Worm (Caenorhabditis elegans) whole organism, L1 larva: ENCODE measurements around the gene kup-1.

Source experiments
- Y116A8C.19 ChIP-seq: sonication (generic microtip); optimal IDR thresholded peaks from 2 replicates; lab custom pipeline; 2016; ENCODE audit warnings: missing compliant biosample characterization, missing genetic modification characterization, borderline replicate concordance
- aha-1 ChIP-seq: fragments of 150-350 bp; optimal IDR thresholded peaks from 2 replicates; lab custom pipeline; 2014; ENCODE audit warnings: missing biosample characterization, missing genetic modification characterization
- ama-1 ChIP-seq: fragments of 150-350 bp; optimal IDR thresholded peaks from 2 replicates; lab custom pipeline; 2014
- ceh-8 ChIP-seq: fragments of 200-800 bp; sonication (Bioruptor generic); optimal IDR thresholded peaks from 2 replicates; lab custom pipeline; 2018; ENCODE audit warnings: mild to moderate bottlenecking, missing genetic modification characterization, moderate library complexity, missing compliant biosample characterization
- ceh-90 ChIP-seq: sonication (generic microtip); optimal IDR thresholded peaks from 2 replicates; lab custom pipeline; 2016; ENCODE audit warnings: missing genetic modification characterization, missing compliant biosample characterization
- dpl-1 ChIP-seq, 3 experiments: fragments of 150-350 bp in 2 of 3; sonication (generic microtip) in 1 of 3; optimal IDR thresholded peaks; 2 replicates each; lab custom pipeline; 2014 to 2017; ENCODE audit warnings: missing biosample characterization in 3 of 3, missing genetic modification characterization in 3 of 3, missing genetic modification reagents in 3 of 3
- efl-1 ChIP-seq, 4 experiments: fragments of 150-350 bp; optimal IDR thresholded peaks in 3 of 4; peaks in 1 of 4; 1 replicate in 1 of 4; 2 replicates in 3 of 4; lab custom pipeline; 2014; ENCODE audit warnings: missing biosample characterization in 2 of 4, missing genetic modification characterization in 2 of 4, missing genetic modification reagents in 2 of 4
- efl-3 ChIP-seq: fragments of 200-800 bp; sonication (Bioruptor generic); optimal IDR thresholded peaks from 2 replicates; lab custom pipeline; 2018; ENCODE audit warnings: mild to moderate bottlenecking, missing genetic modification characterization, missing compliant biosample characterization
- egl-13 ChIP-seq: sonication (generic microtip); optimal IDR thresholded peaks from 2 replicates; lab custom pipeline; 2016; ENCODE audit warnings: missing genotype, missing genetic modification reagents, missing genetic modification characterization, missing compliant biosample characterization
- elt-2 ChIP-seq: sonication (generic microtip); optimal IDR thresholded peaks from 2 replicates; lab custom pipeline; 2016; ENCODE audit warnings: missing genetic modification characterization, mild to moderate bottlenecking, inconsistent platforms, missing compliant biosample characterization, missing genetic modification reagents
- fkh-10 ChIP-seq: sonication (generic microtip); optimal IDR thresholded peaks from 2 replicates; lab custom pipeline; 2017; ENCODE audit warnings: missing biosample characterization, missing genetic modification reagents, missing genetic modification characterization
- fkh-8 ChIP-seq: sonication (generic microtip); optimal IDR thresholded peaks from 2 replicates; lab custom pipeline; 2016; ENCODE audit warnings: mild to moderate bottlenecking, missing genetic modification characterization, missing compliant biosample characterization
- fos-1 ChIP-seq: fragments of 150-350 bp; optimal IDR thresholded peaks from 2 replicates; lab custom pipeline; 2014; ENCODE audit warnings: missing biosample characterization, missing genetic modification characterization
- hlh-4 ChIP-seq: sonication (generic microtip); optimal IDR thresholded peaks from 2 replicates; lab custom pipeline; 2016; ENCODE audit warnings: mild to moderate bottlenecking, missing genetic modification characterization, missing compliant biosample characterization
- jun-1 ChIP-seq: fragments of 150-350 bp; optimal IDR thresholded peaks from 2 replicates; lab custom pipeline; 2014; ENCODE audit warnings: missing biosample characterization, missing genetic modification reagents, missing genetic modification characterization
- lin-14 ChIP-seq: fragments of 200-800 bp; sonication (Bioruptor generic); optimal IDR thresholded peaks from 2 replicates; lab custom pipeline; 2018; ENCODE audit warnings: mild to moderate bottlenecking, missing genetic modification characterization, moderate library complexity, missing compliant biosample characterization
- lin-15B ChIP-seq: fragments of 150-350 bp; sonication (generic microtip); optimal IDR thresholded peaks from 3 replicates; lab custom pipeline; 2014; ENCODE audit warnings: missing biosample characterization, missing genetic modification characterization
- lsy-2 ChIP-seq, 2 experiments: fragments of 150-350 bp; optimal IDR thresholded peaks; 2 replicates each; lab custom pipeline; 2014; ENCODE audit warnings: missing biosample characterization in 2 of 2, missing genetic modification characterization in 2 of 2
- nhr-11 ChIP-seq: fragments of 150-350 bp; optimal IDR thresholded peaks from 2 replicates; lab custom pipeline; 2014; ENCODE audit warnings: missing biosample characterization, missing genetic modification characterization
- nhr-12 ChIP-seq: sonication (generic microtip); optimal IDR thresholded peaks from 2 replicates; lab custom pipeline; 2017; ENCODE audit warnings: missing biosample characterization, missing genetic modification characterization
- nhr-20 ChIP-seq: sonication (generic microtip); optimal IDR thresholded peaks from 2 replicates; lab custom pipeline; 2016; ENCODE audit warnings: mild to moderate bottlenecking, missing genetic modification characterization, missing compliant biosample characterization
- nhr-71 ChIP-seq: sonication (generic microtip); optimal IDR thresholded peaks from 2 replicates; lab custom pipeline; 2016; ENCODE audit warnings: mild to moderate bottlenecking, missing genetic modification characterization, moderate library complexity, missing compliant biosample characterization
- nhr-85 ChIP-seq: sonication (generic microtip); peaks from one replicate; lab custom pipeline; 2016; ENCODE audit warnings: missing genetic modification characterization, inconsistent platforms, missing compliant biosample characterization
- pag-3 ChIP-seq: sonication (generic microtip); optimal IDR thresholded peaks from 2 replicates; lab custom pipeline; 2017; ENCODE audit warnings: missing genetic modification characterization, mild to moderate bottlenecking, missing compliant biosample characterization, antibody characterized with exemption, borderline replicate concordance; ENCODE audit not compliant: insufficient read depth
- pax-3 ChIP-seq: fragments of 200-800 bp; sonication (Bioruptor generic); optimal IDR thresholded peaks from 2 replicates; lab custom pipeline; 2018; ENCODE audit warnings: mild to moderate bottlenecking, missing genetic modification characterization, moderate library complexity, missing compliant biosample characterization
- rnt-1 ChIP-seq: sonication (generic microtip); optimal IDR thresholded peaks from 2 replicates; lab custom pipeline; 2016; ENCODE audit warnings: mild to moderate bottlenecking, missing genetic modification characterization, moderate library complexity, missing compliant biosample characterization
- snu-23 ChIP-seq: sonication (generic microtip); optimal IDR thresholded peaks from 2 replicates; lab custom pipeline; 2016; ENCODE audit warnings: missing genetic modification characterization, missing compliant biosample characterization
- tlp-1 ChIP-seq: fragments of 150-350 bp; optimal IDR thresholded peaks from 2 replicates; lab custom pipeline; 2014; ENCODE audit warnings: missing biosample characterization, missing genetic modification characterization
- unc-130 ChIP-seq: fragments of 150-350 bp; optimal IDR thresholded peaks from 2 replicates; lab custom pipeline; 2017; ENCODE audit warnings: missing biosample characterization, missing genetic modification characterization, inconsistent platforms
- unc-62 ChIP-seq: fragments of 150-350 bp; optimal IDR thresholded peaks from 2 replicates; lab custom pipeline; 2014; ENCODE audit warnings: missing biosample characterization, missing genetic modification reagents, missing genetic modification characterization
- unc-86 ChIP-seq: sonication (generic microtip); optimal IDR thresholded peaks from 2 replicates; lab custom pipeline; 2016; ENCODE audit warnings: missing genetic modification characterization, missing compliant biosample characterization
- vab-15 ChIP-seq: sonication (generic microtip); optimal IDR thresholded peaks from 2 replicates; lab custom pipeline; 2017; ENCODE audit warnings: missing genotype, mild to moderate bottlenecking, missing genetic modification characterization, missing compliant biosample characterization
- xbp-1 ChIP-seq: sonication (generic microtip); optimal IDR thresholded peaks from 2 replicates; lab custom pipeline; 2016; ENCODE audit warnings: missing genetic modification characterization, missing compliant biosample characterization
- ztf-4 ChIP-seq: fragments of 150-350 bp; optimal IDR thresholded peaks from 2 replicates; lab custom pipeline; 2014; ENCODE audit warnings: missing biosample characterization, missing genetic modification characterization

The kup-1 gene

ce11 chrV:12065369-12065768, 24.7 kb upstream of the kup-1 start, which contains the start of gene pqn-53:
pqn-53 (minus strand) TSS chrV:12065391.
- TF ChIP-seq lsy-2 (tag; optimal IDR thresholded peaks at IDR 0.05; lab: Kevin White, UChicago) (peak in 1 of 2 experiments; percentile 21), efl-1 (optimal IDR thresholded peaks at IDR 0.05; lab: Kevin White, UChicago) (peak in 1 of 2 experiments; percentile 5), efl-1 (GFP tag; optimal IDR thresholded peaks at IDR 0.05 in 1 of 2; lab: Kevin White, UChicago) (peak; percentile 6 to 71), snu-23 (GFP tag; lab: Kevin White, UChicago) (peak; percentile 8), lin-14 (GFP tag; lab: Kevin White, UChicago) (peak; percentile 63), fos-1 (tag; lab: Kevin White, UChicago) (peak; percentile 18), rnt-1 (tag; lab: Kevin White, UChicago) (peak; percentile 50), Y116A8C.19 (no peak), nhr-20 (tag; lab: Kevin White, UChicago) (no peak), nhr-85 (tag; lab: Kevin White, UChicago) (peak; percentile 64), pag-3 (peak; percentile 30)

ce11 chrV:12063036-12063435, 22.4 kb upstream of the kup-1 start, which contains the start of gene clh-6:
clh-6 (minus strand) TSS chrV:12063368.
- TF ChIP-seq ama-1 (peak; percentile 51), pax-3 (tag; lab: Kevin White, UChicago) (peak; percentile 22), efl-1 (optimal IDR thresholded peaks at IDR 0.05; lab: Kevin White, UChicago) (no peak), efl-1 (GFP tag; optimal IDR thresholded peaks at IDR 0.05 in 1 of 2; lab: Kevin White, UChicago) (peak in 1 of 2 experiments; percentile 64), fos-1 (tag; lab: Kevin White, UChicago) (no peak), nhr-12 (tag; lab: Kevin White, UChicago) (no peak)
- TF ChIP-seq, all 84 proteins: peak for 3

- TF ChIP-seq xbp-1 (tag; lab: Kevin White, UChicago): no peak
- no peak for TF ChIP-seq nhr-20 (tag; lab: Kevin White, UChicago)
- TF ChIP-seq pax-3 (tag; lab: Kevin White, UChicago): no peak
- no peak for TF ChIP-seq jun-1 (tag; lab: Kevin White, UChicago)
- no peak for TF ChIP-seq hlh-4
- no peak for TF ChIP-seq nhr-85 (tag; lab: Kevin White, UChicago)
- TF ChIP-seq, all 84 proteins: peak for 0
Measured at ce11 chrV:12059719-12060118, 19.0 kb upstream of the kup-1 start, which contains the start of gene R07B7.2. R07B7.2 (minus strand) TSS chrV:12059753.

ce11 chrV:12053598-12053997, 12.9 kb upstream of the kup-1 start, which contains the start of gene F10C2.7:
F10C2.7 (plus strand) TSS chrV:12053898.
- TF ChIP-seq efl-3 (GFP tag; lab: Kevin White, UChicago) (no peak), lin-15B (tag; lab: Kevin White, UChicago) (no peak), unc-86 (tag; lab: Kevin White, UChicago) (no peak), dpl-1 (GFP tag; optimal IDR thresholded peaks at IDR 0.05; lab: Kevin White, UChicago) (no peak), nhr-71 (tag; lab: Kevin White, UChicago) (no peak), nhr-11 (tag; lab: Kevin White, UChicago) (no peak), aha-1 (tag; lab: Kevin White, UChicago) (no peak), unc-130 (tag; lab: Kevin White, UChicago) (no peak), elt-2 (no peak), ceh-8 (no peak), egl-13 (tag; lab: Kevin White, UChicago) (no peak), vab-15 (tag; lab: Kevin White, UChicago) (no peak), tlp-1 (tag; lab: Kevin White, UChicago) (no peak), unc-62 (GFP tag; lab: Kevin White, UChicago) (no peak), fkh-10 (no peak), ztf-4 (no peak), lsy-2 (tag; optimal IDR thresholded peaks at IDR 0.05; lab: Kevin White, UChicago) (no peak), ceh-90 (tag; lab: Kevin White, UChicago) (no peak), fkh-8 (no peak)
